Fruit fly (Drosophila melanogaster) whole organism, embryonic: ENCODE data around the gene Sgt1.
A peak's percentile ranks its signal among the peaks of the same experiment; 100 is the strongest.

ENCODE experiments used
- B-H1 ChIP-seq: fragments of 200-800 bp; sonication (Bioruptor generic); IDR thresholded peaks from 3 replicates; pipeline ENCODE4 v1.3.6; 2022; ENCODE audit warnings: missing biosample characterization, missing genetic modification characterization
- B-H2 ChIP-seq: fragments of 200-800 bp; sonication (Bioruptor generic); optimal IDR thresholded peaks from 2 replicates; lab custom pipeline; 2018; ENCODE audit warnings: missing biosample characterization, mild to moderate bottlenecking, missing genetic modification characterization
- CG10321 ChIP-seq: fragments of 200-800 bp; sonication (Bioruptor generic); IDR thresholded peaks from 2 replicates; pipeline ENCODE4 v1.3.6; 2022; ENCODE audit warnings: missing biosample characterization, missing genetic modification characterization
- CG10462 ChIP-seq: fragments of 200-800 bp; sonication (Bioruptor generic); optimal IDR thresholded peaks from 2 replicates; lab custom pipeline; 2016; ENCODE audit warnings: missing biosample characterization, missing genetic modification characterization
- CG11504 ChIP-seq: fragments of 200-800 bp; sonication (Bioruptor generic); optimal IDR thresholded peaks from 3 replicates; lab custom pipeline; 2019; ENCODE audit warnings: missing biosample characterization, mild to moderate bottlenecking, missing genetic modification characterization, moderate library complexity
- CG11695 ChIP-seq: fragments of 200-800 bp; sonication (Bioruptor generic); IDR thresholded peaks from 3 replicates; pipeline ENCODE4 v1.3.6; 2022; ENCODE audit warnings: missing biosample characterization, missing genetic modification characterization
- CG13424 ChIP-seq: fragments of 200-800 bp; sonication (Bioruptor generic); optimal IDR thresholded peaks from 2 replicates; lab custom pipeline; 2019; ENCODE audit warnings: missing biosample characterization, mild to moderate bottlenecking, missing genetic modification characterization, moderate library complexity
- CG16779 ChIP-seq: fragments of 200-800 bp; sonication (Bioruptor generic); IDR thresholded peaks from 2 replicates; pipeline ENCODE4 v1.3.6; 2022; ENCODE audit warnings: missing biosample characterization, missing genetic modification characterization
- CG17829 ChIP-seq: fragments of 200-800 bp; optimal IDR thresholded peaks from 2 replicates; lab custom pipeline; 2019; ENCODE audit warnings: missing biosample characterization, mild to moderate bottlenecking, missing genetic modification characterization, moderate library complexity
- CG31441 ChIP-seq: fragments of 200-800 bp; sonication (Bioruptor generic); IDR thresholded peaks from 2 replicates; pipeline ENCODE4 v1.3.6; 2022; ENCODE audit warnings: missing biosample characterization, missing genetic modification characterization
- CG5953 ChIP-seq: fragments of 200-800 bp; sonication (Bioruptor generic); IDR thresholded peaks from 2 replicates; pipeline ENCODE4 v1.3.6; 2022; ENCODE audit warnings: missing biosample characterization, missing genetic modification characterization
- CG6175 ChIP-seq: fragments of 200-800 bp; sonication (Bioruptor generic); IDR thresholded peaks from 3 replicates; pipeline ENCODE4 v1.3.6; 2022; ENCODE audit warnings: missing biosample characterization, missing genetic modification characterization
- Dfd ChIP-seq, 2 experiments: fragments of >200 bp; optimal IDR thresholded peaks; 2 replicates each; lab custom pipeline; 2017; ENCODE audit warnings: missing biosample characterization in 2 of 2, missing genetic modification characterization in 2 of 2
- H15 ChIP-seq: fragments of 200-800 bp; sonication (Bioruptor generic); IDR thresholded peaks from 3 replicates; pipeline ENCODE4 v1.3.6; 2022; ENCODE audit warnings: missing biosample characterization, missing genetic modification characterization
- HmgD ChIP-seq: fragments of 200-800 bp; sonication (Bioruptor generic); optimal IDR thresholded peaks from 3 replicates; lab custom pipeline; 2016; ENCODE audit warnings: missing biosample characterization, missing genetic modification characterization
- HmgZ ChIP-seq: fragments of 200-800 bp; sonication (Bioruptor generic); optimal IDR thresholded peaks from 2 replicates; lab custom pipeline; 2018; ENCODE audit warnings: missing biosample characterization, mild to moderate bottlenecking, missing genetic modification characterization
- Lhr ChIP-seq: fragments of 200-800 bp; sonication (Bioruptor generic); optimal IDR thresholded peaks from 3 replicates; lab custom pipeline; 2017; ENCODE audit warnings: mild to moderate bottlenecking, missing biosample characterization, missing genetic modification reagents, missing genetic modification characterization
- Myb ChIP-seq: fragments of 200-800 bp; sonication (Bioruptor generic); optimal IDR thresholded peaks from 2 replicates; lab custom pipeline; 2016; ENCODE audit warnings: missing biosample characterization, missing genetic modification characterization
- Sox102F ChIP-seq: fragments of 200-800 bp; sonication (Bioruptor generic); optimal IDR thresholded peaks from 2 replicates; lab custom pipeline; 2018; ENCODE audit warnings: missing biosample characterization, mild to moderate bottlenecking, missing genetic modification characterization, moderate library complexity
- Ssrp ChIP-seq: fragments of 200-800 bp; sonication (Bioruptor generic); optimal IDR thresholded peaks from 2 replicates; lab custom pipeline; 2018; ENCODE audit warnings: missing biosample characterization, mild to moderate bottlenecking, missing genetic modification characterization, moderate library complexity
- Tbp ChIP-seq: fragments of >200 bp; optimal IDR thresholded peaks from 2 replicates; lab custom pipeline; 2018; ENCODE audit warnings: missing biosample characterization, missing genetic modification characterization
- ara ChIP-seq: fragments of 200-800 bp; sonication (Bioruptor generic); IDR thresholded peaks from 2 replicates; pipeline ENCODE4 v1.3.6; 2022; ENCODE audit warnings: missing biosample characterization, missing genetic modification characterization
- ase ChIP-seq: fragments of 200-800 bp; sonication (Bioruptor generic); IDR thresholded peaks from 3 replicates; pipeline ENCODE4 v1.3.6; 2022; ENCODE audit warnings: missing biosample characterization, missing genetic modification characterization
- btn ChIP-seq: fragments of 200-800 bp; sonication (Bioruptor generic); optimal IDR thresholded peaks from 2 replicates; lab custom pipeline; 2016; ENCODE audit warnings: missing biosample characterization, missing genetic modification characterization
- caup ChIP-seq: fragments of 200-800 bp; sonication (Bioruptor generic); optimal IDR thresholded peaks from 3 replicates; lab custom pipeline; 2017; ENCODE audit warnings: missing biosample characterization, mild to moderate bottlenecking, missing genetic modification characterization, moderate library complexity; ENCODE audit not compliant: severe bottlenecking
- chn ChIP-seq: fragments of 200-800 bp; sonication (Bioruptor generic); optimal IDR thresholded peaks from 2 replicates; lab custom pipeline; 2016; ENCODE audit warnings: missing biosample characterization, missing genetic modification characterization
- crp ChIP-seq, 2 experiments: fragments of 200-800 bp; sonication (Bioruptor generic); optimal IDR thresholded peaks; 2 replicates in 1 of 2; 3 replicates in 1 of 2; lab custom pipeline; 2017; ENCODE audit warnings: missing biosample characterization in 2 of 2, missing genetic modification characterization in 2 of 2, mild to moderate bottlenecking in 1 of 2, moderate library complexity in 1 of 2
- dan ChIP-seq: fragments of 200-800 bp; sonication (Bioruptor generic); IDR thresholded peaks from 2 replicates; pipeline ENCODE4 v1.3.6; 2022; ENCODE audit warnings: missing biosample characterization, missing genetic modification characterization
- dimm ChIP-seq: fragments of 200-800 bp; sonication (Bioruptor generic); IDR thresholded peaks from 2 replicates; pipeline ENCODE4 v1.3.6; 2022; ENCODE audit warnings: missing biosample characterization, missing genetic modification characterization
- dmrt99B ChIP-seq: fragments of 200-800 bp; sonication (Bioruptor generic); optimal IDR thresholded peaks from 2 replicates; lab custom pipeline; 2018; ENCODE audit warnings: missing biosample characterization, mild to moderate bottlenecking, missing genetic modification characterization, moderate library complexity
- fd64A ChIP-seq: fragments of 200-800 bp; sonication (Bioruptor generic); optimal IDR thresholded peaks from 3 replicates; lab custom pipeline; 2018; ENCODE audit warnings: missing biosample characterization, mild to moderate bottlenecking, missing genetic modification characterization
- hb ChIP-seq: fragments of 200-800 bp; sonication (Bioruptor generic); IDR thresholded peaks from 3 replicates; pipeline ENCODE4 v1.3.6; 2022; ENCODE audit warnings: missing biosample characterization, missing genetic modification characterization; ENCODE audit not compliant: partially characterized antibody
- her ChIP-seq: fragments of 200-800 bp; sonication (Bioruptor generic); optimal IDR thresholded peaks from 2 replicates; lab custom pipeline; 2016; ENCODE audit warnings: missing biosample characterization, missing genetic modification characterization
- jigr1 ChIP-seq: fragments of 200-800 bp; sonication (Bioruptor generic); IDR thresholded peaks from 3 replicates; pipeline ENCODE4 v1.3.6; 2022; ENCODE audit warnings: missing biosample characterization, missing genetic modification characterization
- kay ChIP-seq: fragments of 200-800 bp; sonication (Bioruptor generic); optimal IDR thresholded peaks from 2 replicates; lab custom pipeline; 2016; ENCODE audit warnings: missing biosample characterization, missing genetic modification characterization
- maf-S ChIP-seq: fragments of 200-800 bp; sonication (Bioruptor generic); optimal IDR thresholded peaks from 2 replicates; lab custom pipeline; 2016; ENCODE audit warnings: missing biosample characterization, missing genetic modification characterization
- ranshi ChIP-seq: fragments of 200-800 bp; sonication (Bioruptor generic); IDR thresholded peaks from 2 replicates; pipeline ENCODE4 v1.3.6; 2022; ENCODE audit warnings: missing biosample characterization, missing genetic modification characterization
- run ChIP-seq: fragments of 200-800 bp; sonication (Bioruptor generic); optimal IDR thresholded peaks from 3 replicates; lab custom pipeline; 2018; ENCODE audit warnings: missing biosample characterization, mild to moderate bottlenecking, missing genetic modification characterization
- sens-2 ChIP-seq: fragments of 200-800 bp; sonication (Bioruptor generic); IDR thresholded peaks from 2 replicates; pipeline ENCODE4 v1.3.6; 2022; ENCODE audit warnings: missing biosample characterization, missing genetic modification characterization
- sna ChIP-seq: fragments of 200-800 bp; sonication (Bioruptor generic); IDR thresholded peaks from 2 replicates; pipeline ENCODE4 v1.3.6; 2022; ENCODE audit warnings: missing biosample characterization, missing genetic modification characterization; ENCODE audit not compliant: partially characterized antibody
- ssp ChIP-seq: fragments of 200-800 bp; sonication (Bioruptor generic); IDR thresholded peaks from 2 replicates; pipeline ENCODE4 v1.3.6; 2022; ENCODE audit warnings: missing biosample characterization, missing genetic modification characterization
- tin ChIP-seq: fragments of 200-800 bp; sonication (Bioruptor generic); optimal IDR thresholded peaks from 3 replicates; lab custom pipeline; 2016; ENCODE audit warnings: missing biosample characterization, missing genetic modification characterization

Sgt1 gene

DNA sequence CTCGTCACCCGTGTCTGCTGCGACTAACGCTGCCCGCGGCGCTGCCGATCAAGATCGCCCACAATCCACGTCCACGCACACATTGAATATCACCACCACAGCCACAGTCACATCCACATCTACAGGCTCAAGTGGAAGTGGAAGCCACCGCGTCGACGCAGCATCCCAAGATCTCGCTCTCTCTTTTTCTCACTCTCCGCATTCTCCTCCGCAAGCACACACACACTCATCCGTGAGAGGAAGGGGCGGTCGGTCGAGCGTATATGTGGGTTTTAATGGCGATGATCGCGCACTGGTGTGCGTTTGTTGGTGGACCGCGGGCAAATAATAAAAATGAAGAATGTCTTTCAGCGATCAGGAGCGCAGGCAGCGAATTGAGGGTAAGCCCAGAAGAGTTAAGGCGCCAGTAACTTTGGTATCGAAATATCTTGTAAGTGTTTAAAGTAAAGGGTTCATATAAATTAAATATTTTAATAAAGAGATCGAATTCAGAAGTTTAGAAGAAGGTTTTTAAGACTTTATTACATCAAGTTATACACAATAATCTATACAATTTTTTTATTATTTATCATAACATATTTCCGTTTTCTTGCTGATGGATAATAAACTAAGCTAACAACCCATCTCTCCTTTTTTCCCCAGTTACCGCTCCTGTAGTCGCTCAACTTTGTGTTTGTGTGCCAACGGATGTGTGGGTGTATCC is 28.8 kb upstream of the Sgt1 start, which contains the start of gene Poxm (continued):
- TF ChIP-seq CG6175 (GFP tag; lab: Robert Waterston, UW) (peak; percentile 65; the same call in 2 of the 3 replicates), hb (GFP tag; lab: Robert Waterston, UW) (no peak), CG13424 (tag; lab: Kevin White, UChicago) (peak; percentile 94), CG16779 (no peak), CG17829 (tag; lab: Kevin White, UChicago) (peak; percentile 96), chn (GFP tag; lab: Kevin White, UChicago) (peak; percentile 77), Lhr (GFP tag; lab: Kevin White, UChicago) (peak; percentile 69), HmgD (GFP tag; lab: Kevin White, UChicago) (peak; percentile 6), Ssrp (tag; lab: Kevin White, UChicago) (peak; percentile 96), CG10462 (GFP tag; lab: Kevin White, UChicago) (peak; percentile 84), ase (GFP tag; lab: Robert Waterston, UW) (peak; percentile 79), btn (GFP tag; lab: Kevin White, UChicago) (peak; percentile 39), B-H2 (GFP tag; lab: Kevin White, UChicago) (peak; percentile 39), Myb (peak; percentile 19), Sox102F (GFP tag; lab: Kevin White, UChicago) (peak; percentile 90), ranshi (GFP tag; lab: Robert Waterston, UW) (peak; percentile 81; the same call in 1 of the 2 replicates), caup (GFP tag; lab: Kevin White, UChicago) (peak; percentile 74), crp (GFP tag; optimal IDR thresholded peaks at IDR 0.05; lab: Kevin White, UChicago) (peak in 1 of 2 experiments; percentile 47), dimm (GFP tag; lab: Robert Waterston, UW) (peak; percentile 55; the same call in 1 of the 2 replicates), jigr1 (GFP tag; lab: Robert Waterston, UW) (peak; percentile 86; the same call in 2 of the 3 replicates), fd64A (GFP tag; lab: Kevin White, UChicago) (no peak), CG11695 (GFP tag; lab: Robert Waterston, UW) (peak; percentile 83; the same call in 2 of the 3 replicates), ara (peak; percentile 84), CG11504 (peak; percentile 93), Tbp (GFP tag; lab: Kevin White, UChicago) (no peak), maf-S (GFP tag; lab: Kevin White, UChicago) (peak; percentile 21), kay (GFP tag; lab: Kevin White, UChicago) (peak; percentile 74), CG31441 (peak; percentile 95), her (GFP tag; lab: Kevin White, UChicago) (no peak), sens-2 (no peak; the same call in 1 of the 2 replicates), CG10321 (0 out of 2 replicates have a peak, but pooled peaks have one; percentile 28), tin (GFP tag; lab: Kevin White, UChicago) (peak; percentile 89), CG5953 (GFP tag; lab: Robert Waterston, UW) (0 out of 2 replicates have a peak, but pooled peaks have one; percentile 42), HmgZ (tag; lab: Kevin White, UChicago) (peak; percentile 38), dan (GFP tag; lab: Robert Waterston, UW) (peak; percentile 81), ssp (GFP tag; lab: Robert Waterston, UW) (peak; percentile 89), H15 (GFP tag; lab: Robert Waterston, UW) (peak; percentile 84), run (peak; percentile 77), B-H1 (GFP tag; lab: Robert Waterston, UW) (peak; percentile 81; the same call in 2 of the 3 replicates), Dfd (GFP tag; optimal IDR thresholded peaks at IDR 0.05; lab: Kevin White, UChicago) (peak in 1 of 2 experiments; percentile 83), dmrt99B (tag; lab: Kevin White, UChicago) (peak; percentile 95), sna (GFP tag; lab: Robert Waterston, UW) (no peak)
